Fruit fly (Drosophila melanogaster) whole organism, embryonic: ENCODE results near the gene CG14014.

ENCODE experiments used
- Six4 ChIP-seq: fragments of 200-800 bp; sonication (Bioruptor generic); optimal IDR thresholded peaks from 2 replicates; lab custom pipeline; 2016; ENCODE audit warnings: missing biosample characterization, missing genetic modification characterization
- ab ChIP-seq: fragments of 200-800 bp; sonication (Bioruptor generic); optimal IDR thresholded peaks from 2 replicates; lab custom pipeline; 2016; ENCODE audit warnings: missing biosample characterization, missing genetic modification characterization
- ara ChIP-seq: fragments of 200-800 bp; sonication (Bioruptor generic); IDR thresholded peaks from 2 replicates; pipeline ENCODE4 v1.3.6; 2022; ENCODE audit warnings: missing biosample characterization, missing genetic modification characterization
- eyg ChIP-seq: fragments of 200-800 bp; sonication (Bioruptor generic); optimal IDR thresholded peaks from 3 replicates; lab custom pipeline; 2016; ENCODE audit warnings: missing biosample characterization, missing genetic modification characterization
- kah ChIP-seq: fragments of 200-800 bp; sonication (Bioruptor generic); optimal IDR thresholded peaks from 2 replicates; lab custom pipeline; 2018; ENCODE audit warnings: missing biosample characterization, mild to moderate bottlenecking, missing genetic modification characterization

DNA sequence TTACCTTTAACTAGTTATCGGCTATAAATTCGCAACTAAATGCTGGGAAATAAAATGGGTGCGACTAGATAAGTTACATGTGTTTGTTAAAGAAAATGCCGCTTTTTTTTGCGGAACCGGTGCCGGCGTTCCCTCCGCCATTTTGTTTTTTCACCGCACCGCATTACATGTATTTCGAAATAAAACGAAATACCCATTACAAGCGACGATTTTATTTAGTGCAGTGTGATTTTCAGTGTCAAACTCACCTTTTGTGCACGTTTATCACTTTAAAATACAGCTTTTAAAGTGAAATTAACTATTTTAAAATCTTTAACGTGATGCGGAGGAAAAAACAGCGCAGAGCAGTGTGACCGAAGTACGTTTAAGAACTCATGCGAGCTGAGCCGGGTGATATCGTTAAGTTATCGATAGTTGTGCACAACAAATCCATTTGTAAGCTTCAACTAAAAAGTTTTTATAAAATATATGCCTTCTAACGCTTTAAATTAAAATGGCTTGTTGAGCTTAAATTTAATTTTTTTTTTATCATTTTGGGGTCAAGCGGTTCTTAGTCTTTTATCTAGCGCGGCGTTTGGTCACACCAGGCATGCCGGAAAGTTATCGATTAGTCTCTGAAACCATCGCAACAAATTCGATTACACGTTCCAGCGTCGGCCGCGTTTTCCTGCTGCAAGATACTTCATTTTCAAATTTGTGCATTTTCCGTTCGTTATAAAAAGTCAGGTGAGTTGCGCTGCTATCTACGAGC lies 8.5 kb downstream of the CG14014 start, which contains the start of the genes Hel25E and Lam:
- TF ChIP-seq ara (no peak), Six4 (GFP tag; lab: Kevin White, UChicago) (no peak), kah (GFP tag; lab: Kevin White, UChicago) (no peak), ab (GFP tag; lab: Kevin White, UChicago) (no peak), eyg (GFP tag; lab: Kevin White, UChicago) (no peak)
